Worm (Caenorhabditis elegans) whole organism, L4 larva: ENCODE results near the gene fbxb-111.

Source experiments
- lin-13 ChIP-seq: fragments of 150-350 bp; optimal IDR thresholded peaks from 2 replicates; lab custom pipeline; 2014; ENCODE audit warnings: missing biosample characterization, missing genetic modification reagents, missing genetic modification characterization
- lsy-2 ChIP-seq, 2 experiments: fragments of 150-350 bp in 1 of 2; sonication (generic microtip) in 1 of 2; optimal IDR thresholded peaks; 2 replicates each; lab custom pipeline; 2014 to 2017; ENCODE audit warnings: missing biosample characterization in 2 of 2, missing genetic modification characterization in 2 of 2
- nhr-76 ChIP-seq: fragments of 150-350 bp; optimal IDR thresholded peaks from 2 replicates; lab custom pipeline; 2014; ENCODE audit warnings: missing biosample characterization, missing genetic modification characterization
- pha-4 ChIP-seq, 2 experiments: fragments of 150-350 bp in 1 of 2; fragments of 200-800 bp in 1 of 2; sonication (Bioruptor generic) in 1 of 2; IDR thresholded peaks in 1 of 2; optimal IDR thresholded peaks in 1 of 2; 2 replicates each; pipeline versions ENCODE4 v1.3.6 to Lab custom; 2014 to 2022; ENCODE audit warnings: missing genetic modification characterization in 2 of 2, missing genetic modification reagents in 2 of 2, missing biosample characterization in 1 of 2, missing compliant biosample characterization in 1 of 2
- skn-1 ChIP-seq: fragments of 150-350 bp; optimal IDR thresholded peaks from 2 replicates; lab custom pipeline; 2014; ENCODE audit warnings: missing biosample characterization, missing genetic modification characterization
- unc-130 ChIP-seq: sonication (generic microtip); optimal IDR thresholded peaks from 2 replicates; lab custom pipeline; 2016; ENCODE audit warnings: missing genetic modification reagents, missing genetic modification characterization, missing compliant biosample characterization

DNA sequence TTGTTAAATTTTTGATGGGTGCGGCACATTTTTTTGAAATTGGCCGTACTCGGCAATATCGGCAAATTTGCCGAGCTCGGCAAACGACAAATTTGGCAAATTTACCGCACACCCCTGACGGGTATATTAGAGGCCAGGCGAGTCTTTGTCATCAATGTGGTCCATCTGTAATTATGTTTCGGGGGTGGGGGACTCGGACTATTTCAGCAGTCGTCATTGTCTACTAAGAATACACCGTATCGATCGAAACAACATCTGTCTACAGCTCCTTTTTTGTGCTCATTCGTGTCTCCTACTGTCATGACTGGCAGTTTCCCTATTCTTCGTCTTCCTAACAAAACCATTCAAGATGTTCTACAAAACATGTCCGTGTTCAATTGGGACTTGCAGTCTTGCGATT is 8.5 kb downstream of the fbxb-111 start, which contains the start of gene F08D12.15:
- TF ChIP-seq skn-1 = no peak
- TF ChIP-seq lin-13 = no peak
- TF ChIP-seq nhr-76 (tag; lab: Kevin White, UChicago) = no peak
- no peak for TF ChIP-seq unc-130
- no peak for TF ChIP-seq pha-4 (GFP tag; IDR thresholded peaks at IDR 0.05; lab: Robert Waterston, UW)
- TF ChIP-seq pha-4 (tag; optimal IDR thresholded peaks at IDR 0.05; lab: Kevin White, UChicago) = no peak
- no peak for TF ChIP-seq lsy-2 (tag; optimal IDR thresholded peaks at IDR 0.05; lab: Kevin White, UChicago)
